Fruit fly (Drosophila melanogaster) whole organism, embryonic: ENCODE measurements around the gene CG7739.

Experiments used
- ATbp ChIP-seq: fragments of 200-800 bp; sonication (Bioruptor generic); optimal IDR thresholded peaks from 2 replicates; lab custom pipeline; 2017; ENCODE audit warnings: missing biosample characterization, mild to moderate bottlenecking, missing genetic modification characterization, missing genetic modification reagents
- Adf1 ChIP-seq: fragments of 200-800 bp; sonication (Bioruptor generic); IDR thresholded peaks from 2 replicates; pipeline ENCODE4 v1.3.6; 2022; ENCODE audit warnings: missing biosample characterization, missing genetic modification characterization
- Bgb ChIP-seq: fragments of 200-800 bp; sonication (Bioruptor generic); IDR thresholded peaks from 2 replicates; pipeline ENCODE4 v1.3.6; 2022; ENCODE audit warnings: missing biosample characterization, missing genetic modification characterization; ENCODE audit not compliant: partially characterized antibody
- CG10147 ChIP-seq: fragments of 200-800 bp; sonication (Bioruptor generic); optimal IDR thresholded peaks from 2 replicates; lab custom pipeline; 2019; ENCODE audit warnings: missing biosample characterization, mild to moderate bottlenecking, missing genetic modification characterization, moderate library complexity
- CG10543 ChIP-seq: fragments of 200-800 bp; sonication (Bioruptor generic); optimal IDR thresholded peaks from 3 replicates; lab custom pipeline; 2017; ENCODE audit warnings: missing biosample characterization, mild to moderate bottlenecking, missing genetic modification characterization, moderate library complexity
- CG11085 ChIP-seq: fragments of 200-800 bp; sonication (Bioruptor generic); IDR thresholded peaks from 2 replicates; pipeline ENCODE4 v1.3.6; 2022; ENCODE audit warnings: missing biosample characterization, missing genetic modification characterization
- CG15011 ChIP-seq: fragments of 200-800 bp; sonication (Bioruptor generic); optimal IDR thresholded peaks from 3 replicates; lab custom pipeline; 2018; ENCODE audit warnings: missing biosample characterization, mild to moderate bottlenecking, missing genetic modification characterization
- CG15073 ChIP-seq: fragments of 200-800 bp; sonication (Bioruptor generic); optimal IDR thresholded peaks from 2 replicates; lab custom pipeline; 2016; ENCODE audit warnings: missing biosample characterization, missing genetic modification characterization
- CG16815 ChIP-seq: fragments of 200-800 bp; sonication (Bioruptor generic); optimal IDR thresholded peaks from 3 replicates; lab custom pipeline; 2017; ENCODE audit warnings: missing biosample characterization, mild to moderate bottlenecking, missing genetic modification characterization
- CG17612 ChIP-seq: fragments of 200-800 bp; sonication (Bioruptor generic); IDR thresholded peaks from 2 replicates; pipeline ENCODE4 v1.3.6; 2022; ENCODE audit warnings: missing biosample characterization, missing genetic modification characterization
- CG18262 ChIP-seq: fragments of 200-800 bp; optimal IDR thresholded peaks from 3 replicates; lab custom pipeline; 2019; ENCODE audit warnings: missing biosample characterization, mild to moderate bottlenecking, missing genetic modification characterization, moderate library complexity
- CG18599 ChIP-seq: fragments of 200-800 bp; sonication (Bioruptor generic); optimal IDR thresholded peaks from 3 replicates; lab custom pipeline; 2017; ENCODE audit warnings: missing biosample characterization, missing genetic modification characterization, mild to moderate bottlenecking, moderate library complexity, missing genetic modification reagents
- CG3847 ChIP-seq: fragments of 200-800 bp; sonication (Bioruptor generic); IDR thresholded peaks from 2 replicates; pipeline ENCODE4 v1.3.6; 2022; ENCODE audit warnings: missing biosample characterization, missing genetic modification characterization
- CG6813 ChIP-seq: fragments of 200-800 bp; sonication (Bioruptor generic); optimal IDR thresholded peaks from 2 replicates; lab custom pipeline; 2017; ENCODE audit warnings: missing biosample characterization, missing genetic modification characterization, mild to moderate bottlenecking, moderate library complexity, missing genetic modification reagents
- CG7786 ChIP-seq: fragments of 200-800 bp; sonication (Bioruptor generic); optimal IDR thresholded peaks from 2 replicates; lab custom pipeline; 2016; ENCODE audit warnings: missing biosample characterization, missing genetic modification characterization
- CG7963 ChIP-seq: fragments of 200-800 bp; sonication (Bioruptor generic); IDR thresholded peaks from 3 replicates; pipeline ENCODE4 v1.3.6; 2022; ENCODE audit warnings: missing biosample characterization, missing genetic modification characterization; ENCODE audit not compliant: partially characterized antibody
- CG8089 ChIP-seq: fragments of 200-800 bp; sonication (Bioruptor generic); optimal IDR thresholded peaks from 3 replicates; lab custom pipeline; 2016; ENCODE audit warnings: missing biosample characterization, missing genetic modification characterization
- CG8359 ChIP-seq: fragments of 200-800 bp; sonication (Bioruptor generic); optimal IDR thresholded peaks from 2 replicates; lab custom pipeline; 2017; ENCODE audit warnings: missing biosample characterization, mild to moderate bottlenecking, missing genetic modification characterization, borderline replicate concordance
- CG9215 ChIP-seq: fragments of 200-800 bp; sonication (Bioruptor generic); IDR thresholded peaks from 2 replicates; pipeline ENCODE4 v1.3.6; 2022; ENCODE audit warnings: missing biosample characterization, missing genetic modification characterization
- CG9727 ChIP-seq: fragments of 200-800 bp; sonication (Bioruptor generic); optimal IDR thresholded peaks from 3 replicates; lab custom pipeline; 2017; ENCODE audit warnings: missing biosample characterization, mild to moderate bottlenecking, missing genetic modification characterization
- CG9797 ChIP-seq: fragments of 200-800 bp; sonication (Bioruptor generic); optimal IDR thresholded peaks from 3 replicates; lab custom pipeline; 2018; ENCODE audit warnings: missing biosample characterization, mild to moderate bottlenecking, missing genetic modification characterization
- CHES-1-like ChIP-seq: fragments of 200-800 bp; sonication (Bioruptor generic); optimal IDR thresholded peaks from 2 replicates; lab custom pipeline; 2016; ENCODE audit warnings: missing biosample characterization, missing genetic modification characterization
- CoRest ChIP-seq: fragments of 200-800 bp; sonication (Bioruptor generic); optimal IDR thresholded peaks from 3 replicates; lab custom pipeline; 2018; ENCODE audit warnings: missing biosample characterization, mild to moderate bottlenecking, missing genetic modification characterization, moderate library complexity
- CrebB ChIP-seq: fragments of 200-800 bp; sonication (Bioruptor generic); optimal IDR thresholded peaks from 3 replicates; lab custom pipeline; 2018; ENCODE audit warnings: missing biosample characterization, mild to moderate bottlenecking, missing genetic modification characterization
- D19A ChIP-seq: fragments of 200-800 bp; optimal IDR thresholded peaks from 3 replicates; lab custom pipeline; 2019; ENCODE audit warnings: missing biosample characterization, mild to moderate bottlenecking, missing genetic modification characterization, moderate library complexity
- Dek ChIP-seq: fragments of 200-800 bp; sonication (Bioruptor generic); optimal IDR thresholded peaks from 3 replicates; lab custom pipeline; 2019; ENCODE audit warnings: missing biosample characterization, mild to moderate bottlenecking, missing genetic modification characterization, moderate library complexity
- Doc3 ChIP-seq: fragments of 200-800 bp; sonication (Bioruptor generic); IDR thresholded peaks from 3 replicates; pipeline ENCODE4 v1.3.6; 2022; ENCODE audit warnings: missing biosample characterization, missing genetic modification characterization; ENCODE audit not compliant: partially characterized antibody
- Drgx ChIP-seq: fragments of 200-800 bp; sonication (Bioruptor generic); IDR thresholded peaks from 2 replicates; pipeline ENCODE4 v1.3.6; 2022; ENCODE audit warnings: missing biosample characterization, missing genetic modification characterization
- Fer3 ChIP-seq: fragments of 200-800 bp; sonication (Bioruptor generic); optimal IDR thresholded peaks from 2 replicates; lab custom pipeline; 2018; ENCODE audit warnings: missing biosample characterization, mild to moderate bottlenecking, missing genetic modification characterization, moderate library complexity
- HLH54F ChIP-seq: fragments of 200-800 bp; sonication (Bioruptor generic); optimal IDR thresholded peaks from 3 replicates; lab custom pipeline; 2016; ENCODE audit warnings: missing biosample characterization, missing genetic modification characterization
- Mes4 ChIP-seq: fragments of 200-800 bp; sonication (Bioruptor generic); optimal IDR thresholded peaks from 2 replicates; lab custom pipeline; 2016; ENCODE audit warnings: missing biosample characterization, missing genetic modification characterization
- NFAT ChIP-seq: fragments of 200-800 bp; sonication (Bioruptor generic); IDR thresholded peaks from 2 replicates; pipeline ENCODE4 v1.3.6; 2022; ENCODE audit warnings: missing biosample characterization, missing genetic modification characterization
- Opbp ChIP-seq: fragments of 200-800 bp; sonication (Bioruptor generic); IDR thresholded peaks from 3 replicates; pipeline ENCODE4 v1.3.6; 2022; ENCODE audit warnings: missing biosample characterization, missing genetic modification characterization; ENCODE audit not compliant: partially characterized antibody
- PHDP ChIP-seq: fragments of 200-800 bp; sonication (Bioruptor generic); optimal IDR thresholded peaks from 3 replicates; lab custom pipeline; 2018; ENCODE audit warnings: missing biosample characterization, mild to moderate bottlenecking, missing genetic modification characterization, moderate library complexity
- ara ChIP-seq: fragments of 200-800 bp; sonication (Bioruptor generic); IDR thresholded peaks from 2 replicates; pipeline ENCODE4 v1.3.6; 2022; ENCODE audit warnings: missing biosample characterization, missing genetic modification characterization
- cas ChIP-seq: fragments of 200-800 bp; sonication (Bioruptor generic); IDR thresholded peaks from 2 replicates; pipeline ENCODE4 v1.3.6; 2022; ENCODE audit warnings: missing biosample characterization, missing genetic modification characterization
- cg ChIP-seq: fragments of 200-800 bp; sonication (Bioruptor generic); optimal IDR thresholded peaks from 3 replicates; lab custom pipeline; 2019; ENCODE audit warnings: missing biosample characterization, mild to moderate bottlenecking, missing genetic modification characterization, moderate library complexity
- crc ChIP-seq: fragments of 200-800 bp; sonication (Bioruptor generic); optimal IDR thresholded peaks from 2 replicates; lab custom pipeline; 2016; ENCODE audit warnings: missing biosample characterization, missing genetic modification characterization
- croc ChIP-seq: fragments of 200-800 bp; sonication (Bioruptor generic); conservative IDR thresholded peaks from 3 replicates; pipeline ENCODE4 v1.3.6; 2022; ENCODE audit warnings: missing biosample characterization, missing genetic modification characterization
- crp ChIP-seq, 2 experiments: fragments of 200-800 bp; sonication (Bioruptor generic); optimal IDR thresholded peaks; 2 replicates in 1 of 2; 3 replicates in 1 of 2; lab custom pipeline; 2017; ENCODE audit warnings: missing biosample characterization in 2 of 2, missing genetic modification characterization in 2 of 2, mild to moderate bottlenecking in 1 of 2, moderate library complexity in 1 of 2
- da ChIP-seq: fragments of 200-800 bp; sonication (Bioruptor generic); optimal IDR thresholded peaks from 2 replicates; lab custom pipeline; 2016; ENCODE audit warnings: missing biosample characterization, missing genetic modification characterization
- kay ChIP-seq: fragments of 200-800 bp; sonication (Bioruptor generic); optimal IDR thresholded peaks from 2 replicates; lab custom pipeline; 2016; ENCODE audit warnings: missing biosample characterization, missing genetic modification characterization
- luna ChIP-seq: fragments of 200-800 bp; sonication (Bioruptor generic); optimal IDR thresholded peaks from 2 replicates; lab custom pipeline; 2016; ENCODE audit warnings: missing biosample characterization, missing genetic modification characterization
- slbo ChIP-seq: fragments of 200-800 bp; sonication (Bioruptor generic); IDR thresholded peaks from 2 replicates; pipeline ENCODE4 v1.3.6; 2022; ENCODE audit warnings: missing biosample characterization, missing genetic modification characterization
- tll ChIP-seq, 2 experiments: fragments of 200-800 bp in 1 of 2; fragments of >200 bp in 1 of 2; sonication (Bioruptor generic) in 1 of 2; optimal IDR thresholded peaks; 2 replicates each; lab custom pipeline; 2017 to 2019; ENCODE audit warnings: missing biosample characterization in 2 of 2, missing genetic modification characterization in 2 of 2, mild to moderate bottlenecking in 1 of 2, moderate library complexity in 1 of 2
- zen ChIP-seq: fragments of 200-800 bp; sonication (Bioruptor generic); optimal IDR thresholded peaks from 3 replicates; lab custom pipeline; 2018; ENCODE audit warnings: missing biosample characterization, mild to moderate bottlenecking, missing genetic modification characterization, moderate library complexity
- zf30C ChIP-seq: fragments of 200-800 bp; sonication (Bioruptor generic); optimal IDR thresholded peaks from 3 replicates; lab custom pipeline; 2018; ENCODE audit warnings: missing biosample characterization, mild to moderate bottlenecking, missing genetic modification characterization

The CG7739 gene

dm6 chr3L:15587445-15588381 is 24.8 kb upstream of the CG7739 start, which contains the start of gene CG7656 (continued):
- TF ChIP-seq CG9797 (GFP tag; lab: Kevin White, UChicago) (no peak), croc (no peak; the same call in 2 of the 3 replicates), CG6813 (GFP tag; lab: Kevin White, UChicago) (peak; percentile 9), Doc3 (0 out of 3 replicates have a peak, but pooled peaks have one; percentile 22), crc (GFP tag; lab: Kevin White, UChicago) (peak; percentile 65), CG11085 (no peak), PHDP (tag; lab: Kevin White, UChicago) (peak; percentile 18), Mes4 (GFP tag; lab: Kevin White, UChicago) (peak; percentile 67), da (GFP tag; lab: Kevin White, UChicago) (peak; percentile 43), luna (GFP tag; lab: Kevin White, UChicago) (peak; percentile 63), CG7786 (GFP tag; lab: Kevin White, UChicago) (peak; percentile 75), NFAT (GFP tag; lab: Robert Waterston, UW) (peak; percentile 83), CG15073 (GFP tag; lab: Kevin White, UChicago) (no peak), HLH54F (peak; percentile 82), slbo (peak; percentile 82), CG10147 (GFP tag; lab: Kevin White, UChicago) (peak; percentile 28), tll (GFP tag; optimal IDR thresholded peaks at IDR 0.05; lab: Kevin White, UChicago) (peak in 1 of 2 experiments; percentile 36), Opbp (no peak), CG16815 (GFP tag; lab: Kevin White, UChicago) (peak; percentile 47), D19A (no peak), CG18599 (no peak), CG3847 (GFP tag; lab: Robert Waterston, UW) (peak; percentile 50), Drgx (GFP tag; lab: Robert Waterston, UW) (peak; percentile 62), Dek (tag; lab: Kevin White, UChicago) (peak; percentile 66), CG9215 (GFP tag; lab: Robert Waterston, UW) (peak; percentile 52), Bgb (GFP tag; lab: Robert Waterston, UW) (peak; percentile 16; the same call in 1 of the 2 replicates), CG8359 (GFP tag; lab: Kevin White, UChicago) (no peak), cg (no peak), cas (GFP tag; lab: Robert Waterston, UW) (0 out of 2 replicates have a peak, but pooled peaks have one; percentile 11), zf30C (GFP tag; lab: Kevin White, UChicago) (peak; percentile 18), CG10543 (GFP tag; lab: Kevin White, UChicago) (no peak), CG7963 (GFP tag; lab: Robert Waterston, UW) (no peak), CG18262 (no peak), CG17612 (GFP tag; lab: Robert Waterston, UW) (peak; percentile 37; the same call in 1 of the 2 replicates), crp (GFP tag; optimal IDR thresholded peaks at IDR 0.05; lab: Kevin White, UChicago) (peak in 1 of 2 experiments; percentile 29), Fer3 (tag; lab: Kevin White, UChicago) (peak; percentile 37), CHES-1-like (peak; percentile 89), ara (peak; percentile 48; the same call in 1 of the 2 replicates), CoRest (peak; percentile 2), CG15011 (GFP tag; lab: Kevin White, UChicago) (no peak), CrebB (tag; lab: Kevin White, UChicago) (peak; percentile 9), kay (GFP tag; lab: Kevin White, UChicago) (peak; percentile 74), zen (tag; lab: Kevin White, UChicago) (peak; percentile 37), Adf1 (GFP tag; lab: Robert Waterston, UW) (no peak), ATbp (GFP tag; lab: Kevin White, UChicago) (peak; percentile 43), CG8089 (peak; percentile 59), CG9727 (GFP tag; lab: Kevin White, UChicago) (peak; percentile 47)
